Fruit fly (Drosophila melanogaster) whole organism, wandering third instar larva: ENCODE data around the gene Ir31a.

ENCODE experiments used
- Abd-B ChIP-seq: fragments of >200 bp; optimal IDR thresholded peaks from 2 replicates; lab custom pipeline; 2017; ENCODE audit warnings: missing biosample characterization, missing genetic modification characterization
- Hr78 ChIP-seq: fragments of >200 bp; optimal IDR thresholded peaks from 2 replicates; lab custom pipeline; 2017; ENCODE audit warnings: missing biosample characterization, missing genetic modification characterization
- N ChIP-seq: fragments of >200 bp; optimal IDR thresholded peaks from 2 replicates; lab custom pipeline; 2018; ENCODE audit warnings: missing biosample characterization, missing external identifiers, missing genetic modification characterization
- Sp1 ChIP-seq: fragments of 200-800 bp; sonication (Bioruptor generic); optimal IDR thresholded peaks from 3 replicates; lab custom pipeline; 2019; ENCODE audit warnings: missing biosample characterization, mild to moderate bottlenecking, missing genetic modification characterization, moderate library complexity
- br ChIP-seq: fragments of 200-800 bp; sonication (Bioruptor generic); optimal IDR thresholded peaks from 2 replicates; lab custom pipeline; 2016; ENCODE audit warnings: missing biosample characterization, missing genetic modification characterization
- brk ChIP-seq: fragments of 200-800 bp; sonication (Bioruptor generic); optimal IDR thresholded peaks from 2 replicates; lab custom pipeline; 2016; ENCODE audit warnings: missing biosample characterization, mild to moderate bottlenecking, missing genetic modification characterization
- pan ChIP-seq: fragments of >200 bp; optimal IDR thresholded peaks from 2 replicates; lab custom pipeline; 2017
- psq ChIP-seq: fragments of 200-800 bp; sonication (Bioruptor generic); optimal IDR thresholded peaks from 3 replicates; lab custom pipeline; 2017; ENCODE audit warnings: missing biosample characterization, mild to moderate bottlenecking, missing genetic modification characterization, moderate library complexity
- woc ChIP-seq: sonication (Bioruptor generic); optimal IDR thresholded peaks from 2 replicates; lab custom pipeline; 2016; ENCODE audit warnings: missing biosample characterization, mild to moderate bottlenecking, missing genetic modification characterization

dm6 chr2L:10435606-10436160 lies 30.3 kb downstream of the Ir31a start, which contains the start of the genes TBC1D16 and holn1:
- TF ChIP-seq pan (lab: Kevin White, UChicago) (no peak), br (no peak), N (no peak), Hr78 (GFP tag; lab: Kevin White, UChicago) (no peak), psq (GFP tag; lab: Kevin White, UChicago) (no peak), woc (GFP tag; lab: Kevin White, UChicago) (no peak), Sp1 (no peak), brk (GFP tag; lab: Kevin White, UChicago) (no peak), Abd-B (GFP tag; lab: Kevin White, UChicago) (no peak)
